Worm (Caenorhabditis elegans) whole organism, L3 larva: ENCODE results near the gene EGAP9.4.

ENCODE experiments used
- ama-1 ChIP-seq: fragments of 150-350 bp; optimal IDR thresholded peaks from 2 replicates; lab custom pipeline; 2018
- elt-3 ChIP-seq, 3 experiments: fragments of 150-350 bp in 1 of 3; sonication (generic microtip) in 2 of 3; optimal IDR thresholded peaks; 2 replicates in 2 of 3; 4 replicates in 1 of 3; lab custom pipeline; 2014 to 2017; ENCODE audit warnings: missing biosample characterization in 3 of 3, missing genetic modification characterization in 3 of 3
- lin-39 ChIP-seq: fragments of 150-350 bp; optimal IDR thresholded peaks from 2 replicates; lab custom pipeline; 2018; ENCODE audit warnings: missing biosample characterization, missing genetic modification reagents, missing genetic modification characterization
- snpc-4 ChIP-seq: fragments of 150-350 bp; optimal IDR thresholded peaks from 2 replicates; lab custom pipeline; 2014; ENCODE audit warnings: missing biosample characterization, missing genetic modification characterization

DNA sequence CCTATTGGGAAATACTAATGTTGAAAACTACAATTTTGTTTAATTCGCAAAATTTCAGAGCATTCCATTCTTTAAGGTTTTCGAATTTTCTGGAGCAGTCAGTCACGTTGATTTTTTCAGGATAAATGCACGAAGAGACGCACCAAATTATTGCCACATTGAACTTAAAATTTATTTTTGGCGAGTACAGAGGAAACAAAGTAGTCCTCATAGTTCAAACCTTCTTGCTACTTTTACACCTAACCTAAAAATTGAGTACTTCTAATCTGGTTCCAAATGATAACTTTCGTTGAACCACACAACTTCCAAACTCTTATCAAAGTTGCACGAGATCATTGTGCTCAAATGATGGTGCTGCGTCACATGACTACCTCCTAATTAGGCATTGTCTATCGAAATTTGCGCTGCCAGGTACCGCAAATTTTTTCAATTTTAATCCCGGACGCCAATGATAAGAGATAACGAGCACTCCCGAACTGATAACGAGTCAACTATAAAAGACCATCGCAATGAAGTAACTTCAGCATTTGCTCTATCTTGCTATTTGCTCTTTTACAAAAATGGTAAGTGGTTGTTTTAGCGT lies 37.6 kb downstream of the EGAP9.4 start, which contains the start of gene cpr-4:
- TF ChIP-seq elt-3 (tag; optimal IDR thresholded peaks at IDR 0.05; lab: Kevin White, UChicago), result no peak
- no peak for TF ChIP-seq lin-39 (tag; lab: Kevin White, UChicago)
- TF ChIP-seq snpc-4, result no peak
- no peak for TF ChIP-seq ama-1 (lab: Kevin White, UChicago)
